Worm (Caenorhabditis elegans) whole organism, early embryonic: Measurements from ENCODE around the gene gpa-6.

Experiments
- pes-1 ChIP-seq: fragments of 200-800 bp; sonication (Bioruptor generic); IDR thresholded peaks from 2 replicates; pipeline ENCODE4 v1.3.6; 2022; ENCODE audit warnings: missing genetic modification reagents, missing genetic modification characterization, missing compliant biosample characterization
- tbx-37 ChIP-seq: fragments of 200-800 bp; sonication (Bioruptor generic); conservative IDR thresholded peaks from 2 replicates; pipeline ENCODE4 v1.3.6; 2022; ENCODE audit warnings: missing genetic modification reagents, missing genetic modification characterization, missing compliant biosample characterization

ce11 chrX:13206911-13207310 lies 15.9 kb downstream of the gpa-6 start:
- TF ChIP-seq tbx-37 (no peak), pes-1 (GFP tag; lab: Robert Waterston, UW) (no peak)
